Fruit fly (Drosophila melanogaster): ENCODE data around the gene TM9SF2.
A peak's percentile ranks its signal among the peaks of the same experiment; 100 is the strongest.

The TM9SF2 gene

dm6 chr2L:20758847-20759465 lies 24.8 kb upstream of the TM9SF2 start:
- TF ChIP-seq CG17801 (GFP tag; optimal IDR thresholded peaks at IDR 0.05; ENCODE audit: partially characterized antibody) = no peak

dm6 chr2L:20758188-20758846 lies 24.2 kb upstream of the TM9SF2 start:
- TF ChIP-seq CG17801 (GFP tag; optimal IDR thresholded peaks at IDR 0.05; ENCODE audit: partially characterized antibody) = peak; percentile 58

dm6 chr2L:20757808-20758187 lies 23.7 kb upstream of the TM9SF2 start, which contains the start of the genes Rhau and dia:
Gene Rhau, minus strand, starts transcription at chr2L:20757985.
Gene dia, plus strand, starts transcription at chr2L:20758144.
- TF ChIP-seq CG17801 (GFP tag; optimal IDR thresholded peaks at IDR 0.05; ENCODE audit: partially characterized antibody) = no peak

- TF ChIP-seq CG17801 (GFP tag; optimal IDR thresholded peaks at IDR 0.05; ENCODE audit: partially characterized antibody) = peak; percentile 69
Measured at dm6 chr2L:20752160-20752559, 18.1 kb upstream of the TM9SF2 start, which contains the start of the genes Amacr and Ns4. Gene Amacr, minus strand, starts transcription at chr2L:20752341. Gene Ns4, plus strand, starts transcription at chr2L:20752476.

DNA sequence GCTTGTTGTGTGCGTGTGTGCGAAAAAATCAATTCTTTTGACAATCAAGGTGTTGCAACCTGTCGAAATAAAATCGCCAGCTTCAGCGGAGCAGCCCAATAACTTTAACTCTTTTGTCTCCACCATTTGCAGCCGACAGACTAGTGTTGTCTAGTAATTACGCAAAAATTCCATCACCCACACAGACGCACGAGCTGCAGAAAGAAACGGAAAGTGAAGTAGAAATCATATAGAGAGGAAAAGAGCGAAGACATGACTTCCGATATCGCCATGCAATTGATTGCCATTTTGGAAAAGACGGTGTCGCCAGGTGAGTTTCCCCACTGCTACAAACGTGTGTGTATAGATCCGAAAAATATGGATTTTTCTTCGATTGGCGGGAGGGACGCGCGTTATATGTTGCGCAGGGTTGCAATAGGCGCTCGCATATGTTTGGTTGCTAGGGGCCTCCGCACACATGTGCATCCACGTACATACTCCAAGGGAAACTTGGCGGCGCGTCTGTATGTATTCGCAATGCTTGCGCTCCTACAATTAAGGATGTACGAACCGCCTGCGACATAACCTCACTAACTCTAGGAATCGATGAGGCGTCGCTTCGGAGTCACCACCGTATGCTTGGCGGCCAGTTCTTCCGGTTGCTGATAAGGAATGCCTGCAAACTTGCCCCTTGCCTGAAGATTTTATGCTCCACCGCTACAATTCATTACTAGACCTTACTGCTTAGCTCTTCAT lies 1.2 kb upstream of the TM9SF2 start:
- TF ChIP-seq CG17801 (GFP tag; optimal IDR thresholded peaks at IDR 0.05; ENCODE audit: partially characterized antibody) = no peak

- no peak for TF ChIP-seq CG17801 (GFP tag; optimal IDR thresholded peaks at IDR 0.05; ENCODE audit: partially characterized antibody)
Measured at dm6 chr2L:20734687-20735088, 579 bp upstream of the TM9SF2 start.

DNA sequence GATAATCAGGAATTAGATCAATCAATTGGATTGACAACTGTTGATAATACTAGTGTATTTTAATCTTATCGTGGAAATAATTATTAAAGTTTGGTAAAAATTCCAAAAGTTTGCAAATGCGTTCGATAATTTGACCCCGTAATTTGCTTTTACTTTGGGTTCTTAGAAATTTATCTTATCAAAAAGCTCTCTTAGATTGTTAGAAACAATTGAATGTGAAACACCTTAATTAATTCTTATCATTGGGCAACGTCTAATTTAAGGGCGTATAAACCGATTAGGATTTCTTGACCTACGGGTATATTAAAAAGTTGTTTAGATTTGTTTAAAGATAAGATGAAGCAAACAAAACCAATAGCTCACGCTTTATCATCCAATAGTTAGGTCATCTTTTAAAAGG lies 1.1 kb downstream of the TM9SF2 start:
- TF ChIP-seq CG17801 (GFP tag; optimal IDR thresholded peaks at IDR 0.05; ENCODE audit: partially characterized antibody) = no peak

- no peak for TF ChIP-seq CG17801 (GFP tag; optimal IDR thresholded peaks at IDR 0.05; ENCODE audit: partially characterized antibody)
Measured at dm6 chr2L:20730182-20730581, 3.9 kb downstream of the TM9SF2 start, which contains the start of gene CarT. Gene CarT, minus strand, starts transcription at chr2L:20730282.

dm6 chr2L:20726451-20726850 lies 7.7 kb downstream of the TM9SF2 start, which contains the start of gene CG9316:
Gene CG9316, minus strand, starts transcription at chr2L:20726551.
- no peak for TF ChIP-seq CG17801 (GFP tag; optimal IDR thresholded peaks at IDR 0.05; ENCODE audit: partially characterized antibody)

DNA sequence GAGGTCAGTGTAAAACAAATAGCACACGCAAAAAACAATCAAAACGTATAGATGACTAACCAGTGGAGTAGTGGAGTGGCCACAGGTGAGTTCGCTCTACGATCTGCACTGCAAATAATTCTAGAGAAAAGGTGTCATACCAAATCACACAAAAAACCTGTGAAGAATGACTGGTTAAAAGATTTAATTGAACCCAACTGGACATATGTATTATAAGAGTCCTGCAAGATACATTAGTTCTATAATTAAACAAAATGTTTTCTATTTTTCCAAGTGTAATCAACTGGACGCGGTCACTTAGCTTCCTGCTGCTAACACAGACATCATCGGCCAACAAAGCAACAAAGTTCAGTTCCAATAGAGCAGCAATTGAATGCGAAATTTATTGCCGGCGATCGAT lies 10.1 kb downstream of the TM9SF2 start:
- no peak for TF ChIP-seq CG17801 (GFP tag; optimal IDR thresholded peaks at IDR 0.05; ENCODE audit: partially characterized antibody)

DNA sequence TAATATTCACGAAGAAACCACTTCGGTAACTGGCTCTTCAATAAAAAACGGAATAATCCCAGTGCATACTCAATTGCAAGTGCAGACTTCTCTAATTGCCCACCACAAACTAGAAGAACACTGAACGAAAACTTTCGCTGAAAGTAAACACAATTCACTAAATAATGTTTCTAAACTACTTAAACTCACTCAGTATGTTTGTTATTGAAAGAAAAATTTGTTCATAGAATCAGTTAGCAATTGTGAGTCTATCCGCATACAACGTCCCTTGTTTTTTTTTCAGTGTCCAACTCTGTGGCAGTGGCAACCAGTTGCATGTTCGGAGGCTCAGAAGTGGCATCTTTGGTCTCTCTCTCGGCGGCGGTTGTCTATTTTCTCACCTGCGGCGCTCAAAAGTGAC lies 12.7 kb downstream of the TM9SF2 start:
- TF ChIP-seq CG17801 (GFP tag; optimal IDR thresholded peaks at IDR 0.05; ENCODE audit: partially characterized antibody) = no peak

- TF ChIP-seq CG17801 (GFP tag; optimal IDR thresholded peaks at IDR 0.05; ENCODE audit: partially characterized antibody) = no peak
Measured at dm6 chr2L:20720011-20720410, 14.1 kb downstream of the TM9SF2 start.

DNA sequence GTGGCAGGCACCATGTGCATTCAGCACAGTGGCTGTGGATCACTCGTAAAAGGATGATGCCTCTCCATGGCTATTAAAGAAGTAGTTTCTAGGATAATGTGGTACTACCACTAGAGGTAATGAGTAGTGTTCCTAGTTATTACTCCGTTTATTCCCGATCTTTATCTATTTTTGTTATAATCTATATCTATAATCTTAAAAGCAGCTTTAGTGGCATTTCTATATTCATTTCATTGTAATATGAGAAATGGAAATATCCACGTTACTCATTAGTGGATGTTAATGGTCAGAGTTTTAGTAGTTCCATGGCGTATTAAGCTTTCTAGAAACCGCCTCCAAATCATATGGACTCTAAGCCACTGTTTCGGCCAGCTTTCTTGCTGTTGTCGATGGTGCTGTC lies 17.4 kb downstream of the TM9SF2 start:
- TF ChIP-seq CG17801 (GFP tag; optimal IDR thresholded peaks at IDR 0.05; ENCODE audit: partially characterized antibody) = no peak

dm6 chr2L:20716077-20716476 lies 18.0 kb downstream of the TM9SF2 start:
- peak; percentile 19 for TF ChIP-seq CG17801 (GFP tag; optimal IDR thresholded peaks at IDR 0.05; ENCODE audit: partially characterized antibody)

dm6 chr2L:20714468-20715404 lies 19.4 kb downstream of the TM9SF2 start, which contains the start of gene Hr38:
Gene Hr38, minus strand, starts transcription at chr2L:20714588.
- TF ChIP-seq CG17801 (GFP tag; optimal IDR thresholded peaks at IDR 0.05; ENCODE audit: partially characterized antibody) = peak; percentile 32

Measured in ovary, adult (tissue).